Worm (Caenorhabditis elegans) whole organism, young adult: ENCODE data around the gene pho-10.

Experiments
- C06A6.2 ChIP-seq: fragments of 200-800 bp; sonication (Bioruptor generic); conservative IDR thresholded peaks from 2 replicates; pipeline ENCODE4 v1.3.6; 2022; ENCODE audit warnings: missing genetic modification characterization, missing compliant biosample characterization
- F10E7.11 ChIP-seq: sonication (generic microtip); optimal IDR thresholded peaks from 2 replicates; lab custom pipeline; 2017; ENCODE audit warnings: mild to moderate bottlenecking, missing genetic modification characterization, moderate library complexity, missing compliant biosample characterization
- F37B4.10 ChIP-seq: fragments of 200-800 bp; sonication (Bioruptor generic); IDR thresholded peaks from 2 replicates; pipeline ENCODE4 v1.3.6; 2022; ENCODE audit warnings: missing genetic modification characterization, missing compliant biosample characterization
- F49E8.2 ChIP-seq: sonication (generic microtip); optimal IDR thresholded peaks from 3 replicates; lab custom pipeline; 2017; ENCODE audit warnings: missing genetic modification characterization, mild to moderate bottlenecking, missing compliant biosample characterization, antibody characterized with exemption, moderate library complexity; ENCODE audit not compliant: insufficient read depth
- F52B5.7 ChIP-seq: sonication (generic microtip); optimal IDR thresholded peaks from 2 replicates; lab custom pipeline; 2016; ENCODE audit warnings: mild to moderate bottlenecking, missing genetic modification characterization, missing compliant biosample characterization
- Y53G8AR.9 ChIP-seq: fragments of 200-800 bp; sonication (Bioruptor generic); conservative IDR thresholded peaks from 2 replicates; pipeline ENCODE4 v1.3.6; 2022; ENCODE audit warnings: missing genetic modification reagents, missing genetic modification characterization, missing compliant biosample characterization
- Y56A3A.18 ChIP-seq: fragments of 200-800 bp; sonication (Bioruptor generic); IDR thresholded peaks from 2 replicates; pipeline ENCODE4 v1.3.6; 2022; ENCODE audit warnings: missing genetic modification reagents, missing genetic modification characterization, missing compliant biosample characterization
- Y95B8A.8 ChIP-seq: fragments of 200-800 bp; sonication (Bioruptor generic); IDR thresholded peaks from 2 replicates; pipeline ENCODE4 v1.3.6; 2022; ENCODE audit warnings: missing genetic modification reagents, missing genetic modification characterization, missing compliant biosample characterization
- ama-1 ChIP-seq, 3 experiments: fragments of 150-350 bp in 1 of 3; sonication (generic microtip) in 2 of 3; optimal IDR thresholded peaks; 2 replicates each; lab custom pipeline; 2014 to 2018; ENCODE audit warnings: missing biosample characterization in 2 of 3, missing genetic modification characterization in 2 of 3, missing genetic modification reagents in 2 of 3
- aptf-2 ChIP-seq: fragments of 200-800 bp; sonication (Bioruptor generic); conservative IDR thresholded peaks from 2 replicates; pipeline ENCODE4 v1.3.6; 2022; ENCODE audit warnings: missing genetic modification reagents, missing genetic modification characterization, missing compliant biosample characterization
- aptf-3 ChIP-seq: fragments of 200-800 bp; sonication (Bioruptor generic); IDR thresholded peaks from 2 replicates; pipeline ENCODE4 v1.3.6; 2022; ENCODE audit warnings: missing genetic modification characterization, missing compliant biosample characterization
- bed-1 ChIP-seq: fragments of 200-800 bp; sonication (Bioruptor generic); IDR thresholded peaks from 2 replicates; pipeline ENCODE4 v1.3.6; 2022; ENCODE audit warnings: missing genetic modification reagents, missing genetic modification characterization, missing compliant biosample characterization
- ccch-3 ChIP-seq: fragments of 200-800 bp; sonication (Bioruptor generic); optimal IDR thresholded peaks from 2 replicates; lab custom pipeline; 2018; ENCODE audit warnings: mild to moderate bottlenecking, missing genetic modification characterization, missing compliant biosample characterization
- cebp-2 ChIP-seq: fragments of 200-800 bp; sonication (Bioruptor generic); IDR thresholded peaks from 2 replicates; pipeline ENCODE4 v1.3.6; 2022; ENCODE audit warnings: missing genetic modification characterization, missing compliant biosample characterization
- ceh-79 ChIP-seq: sonication (generic microtip); optimal IDR thresholded peaks from 2 replicates; lab custom pipeline; 2017; ENCODE audit warnings: mild to moderate bottlenecking, missing genetic modification characterization, missing compliant biosample characterization
- chd-7 ChIP-seq: sonication (generic microtip); optimal IDR thresholded peaks from 2 replicates; lab custom pipeline; 2016; ENCODE audit warnings: mild to moderate bottlenecking, missing genetic modification characterization, moderate library complexity, missing compliant biosample characterization
- dox-1 ChIP-seq: fragments of 200-800 bp; sonication (Bioruptor generic); IDR thresholded peaks from 2 replicates; pipeline ENCODE4 v1.3.6; 2022; ENCODE audit warnings: missing genetic modification reagents, missing genetic modification characterization, missing compliant biosample characterization
- ekl-4 ChIP-seq: fragments of 200-800 bp; sonication (Bioruptor generic); IDR thresholded peaks from 2 replicates; pipeline ENCODE4 v1.3.6; 2022; ENCODE audit warnings: missing genetic modification reagents, missing genetic modification characterization, missing compliant biosample characterization
- fkh-3 ChIP-seq: sonication (generic microtip); optimal IDR thresholded peaks from 2 replicates; lab custom pipeline; 2016; ENCODE audit warnings: mild to moderate bottlenecking, missing genetic modification characterization, missing compliant biosample characterization
- hmg-1.2 ChIP-seq: fragments of 200-800 bp; sonication (Bioruptor generic); IDR thresholded peaks from 2 replicates; pipeline ENCODE4 v1.3.6; 2022; ENCODE audit warnings: missing genetic modification reagents, missing genetic modification characterization, missing compliant biosample characterization
- let-526 ChIP-seq: fragments of 200-800 bp; sonication (Bioruptor generic); IDR thresholded peaks from 2 replicates; pipeline ENCODE4 v1.3.6; 2022; ENCODE audit warnings: missing genetic modification reagents, missing genetic modification characterization, missing compliant biosample characterization
- let-607 ChIP-seq, 2 experiments: fragments of 200-800 bp in 1 of 2; sonication (Bioruptor generic) in 1 of 2; sonication (generic microtip) in 1 of 2; optimal IDR thresholded peaks; 2 replicates each; lab custom pipeline; 2016 to 2018; ENCODE audit warnings: mild to moderate bottlenecking in 2 of 2, missing compliant biosample characterization in 2 of 2, missing genetic modification characterization in 2 of 2, moderate library complexity in 2 of 2, missing genotype in 1 of 2
- lin-35 ChIP-seq, 3 experiments: fragments of 150-350 bp in 2 of 3; sonication (generic microtip) in 1 of 3; optimal IDR thresholded peaks; 2 replicates each; lab custom pipeline; 2014 to 2018; ENCODE audit warnings: missing biosample characterization in 3 of 3, missing genetic modification characterization in 3 of 3, missing genetic modification reagents in 3 of 3
- lin-54 ChIP-seq: fragments of 200-800 bp; sonication (Bioruptor generic); optimal IDR thresholded peaks from 2 replicates; lab custom pipeline; 2018; ENCODE audit warnings: mild to moderate bottlenecking, missing genetic modification characterization, missing compliant biosample characterization
- lsy-27 ChIP-seq: sonication (generic microtip); optimal IDR thresholded peaks from 2 replicates; lab custom pipeline; 2017; ENCODE audit warnings: missing genetic modification characterization, mild to moderate bottlenecking, missing compliant biosample characterization, antibody characterized with exemption, missing genotype, borderline replicate concordance; ENCODE audit not compliant: insufficient read depth
- madf-3 ChIP-seq: fragments of 200-800 bp; sonication (Bioruptor generic); IDR thresholded peaks from 2 replicates; pipeline ENCODE4 v1.3.6; 2022; ENCODE audit warnings: missing genetic modification reagents, missing genetic modification characterization, missing compliant biosample characterization
- mcd-1 ChIP-seq: fragments of 200-800 bp; sonication (Bioruptor generic); IDR thresholded peaks from 2 replicates; pipeline ENCODE4 v1.3.6; 2022; ENCODE audit warnings: missing genetic modification reagents, missing genetic modification characterization, missing compliant biosample characterization
- nfyb-1 ChIP-seq: fragments of 200-800 bp; sonication (Bioruptor generic); IDR thresholded peaks from 2 replicates; pipeline ENCODE4 v1.3.6; 2022; ENCODE audit warnings: missing genetic modification reagents, missing genetic modification characterization, missing compliant biosample characterization
- nhr-80 ChIP-seq: sonication (generic microtip); optimal IDR thresholded peaks from 2 replicates; lab custom pipeline; 2016; ENCODE audit warnings: missing genetic modification characterization, missing compliant biosample characterization
- snpc-4 ChIP-seq, 5 experiments: fragments of 150-350 bp in 1 of 5; sonication (generic microtip) in 4 of 5; optimal IDR thresholded peaks; 2 replicates each; lab custom pipeline; 2014 to 2018; ENCODE audit warnings: missing genetic modification characterization in 5 of 5, missing biosample characterization in 3 of 5, antibody characterized with exemption in 2 of 5, mild to moderate bottlenecking in 2 of 5, missing compliant biosample characterization in 2 of 5, missing genotype in 2 of 5, moderate library complexity in 2 of 5, missing genetic modification reagents in 1 of 5
- unc-130 ChIP-seq: sonication (generic microtip); optimal IDR thresholded peaks from 2 replicates; lab custom pipeline; 2016; ENCODE audit warnings: missing genetic modification reagents, missing genetic modification characterization, missing compliant biosample characterization
- zim-3 ChIP-seq: sonication (generic microtip); optimal IDR thresholded peaks from 2 replicates; lab custom pipeline; 2017; ENCODE audit warnings: mild to moderate bottlenecking, missing genetic modification characterization, moderate library complexity, missing compliant biosample characterization

The pho-10 gene

ce11 chrII:9937611-9938010 is 17.2 kb upstream of the pho-10 start (continued):
- no peak for TF ChIP-seq F37B4.10 (GFP tag; lab: Robert Waterston, UW)
- 0 out of 2 replicates have a peak, but pooled peaks have one; percentile 59 for TF ChIP-seq let-526

- TF ChIP-seq dox-1 (GFP tag; lab: Robert Waterston, UW) (0 out of 2 replicates have a peak, but pooled peaks have one; percentile 4), ccch-3 (GFP tag; lab: Kevin White, UChicago) (no peak), ekl-4 (0 out of 2 replicates have a peak, but pooled peaks have one; percentile 48)
These were observed 16.5 kb upstream of the pho-10 start, which contains the start of gene C05C10.3 for ce11 chrII:9936859-9937258. TSS of gene C05C10.3 (minus strand) at chrII:9936893.

- TF ChIP-seq ama-1 (optimal IDR thresholded peaks at IDR 0.05; lab: Kevin White, UChicago) (peak; percentile 4), ama-1 (GFP tag; optimal IDR thresholded peaks at IDR 0.05; lab: Kevin White, UChicago) (no peak), F49E8.2 (tag; lab: Kevin White, UChicago) (no peak)
These were observed 15.3 kb upstream of the pho-10 start for ce11 chrII:9935664-9936063.

ce11 chrII:9935044-9935599 is 14.8 kb upstream of the pho-10 start:
- TF ChIP-seq let-526 (no peak), fkh-3 (tag; lab: Kevin White, UChicago) (no peak), C06A6.2 (GFP tag; lab: Robert Waterston, UW) (no peak), snpc-4 (GFP tag; optimal IDR thresholded peaks at IDR 0.05; lab: Kevin White, UChicago) (no peak), snpc-4 (tag; optimal IDR thresholded peaks at IDR 0.05; lab: Kevin White, UChicago) (no peak), unc-130 (GFP tag; lab: Kevin White, UChicago) (no peak), aptf-2 (GFP tag; lab: Robert Waterston, UW) (no peak), nhr-80 (tag; lab: Kevin White, UChicago) (peak; percentile 6), nfyb-1 (0 out of 2 replicates have a peak, but pooled peaks have one; percentile 11)
- TF ChIP-seq, all 124 proteins: peak for 2

ce11 chrII:9934570-9934969 is 14.2 kb upstream of the pho-10 start:
- TF ChIP-seq F10E7.11 (tag; lab: Kevin White, UChicago) (no peak), F52B5.7 (tag; lab: Kevin White, UChicago) (peak; percentile 42), Y53G8AR.9 (0 out of 2 replicates have a peak, but pooled peaks have one; percentile 10), ekl-4 (peak; percentile 56), madf-3 (GFP tag; lab: Robert Waterston, UW) (peak; percentile 71; the same call in 1 of the 2 replicates), mcd-1 (GFP tag; lab: Robert Waterston, UW) (0 out of 2 replicates have a peak, but pooled peaks have one; percentile 28), aptf-3 (GFP tag; lab: Robert Waterston, UW) (peak; percentile 69; the same call in 1 of the 2 replicates), let-607 (tag; optimal IDR thresholded peaks at IDR 0.05; lab: Kevin White, UChicago) (peak in 1 of 2 experiments; percentile 16), lsy-27 (no peak), bed-1 (GFP tag; lab: Robert Waterston, UW) (no peak), ceh-79 (no peak), zim-3 (peak; percentile 49), lin-54 (GFP tag; lab: Kevin White, UChicago) (no peak), Y95B8A.8 (GFP tag; lab: Robert Waterston, UW) (no peak), lin-35 (GFP tag; optimal IDR thresholded peaks at IDR 0.05; lab: Kevin White, UChicago) (no peak), cebp-2 (GFP tag; lab: Robert Waterston, UW) (peak; percentile 72; the same call in 1 of the 2 replicates), Y56A3A.18 (GFP tag; lab: Robert Waterston, UW) (peak; percentile 70; the same call in 1 of the 2 replicates), hmg-1.2 (peak; percentile 20; the same call in 1 of the 2 replicates), chd-7 (tag; lab: Kevin White, UChicago) (peak; percentile 63)
- TF ChIP-seq, all 124 proteins: peak for 12
